Worm (Caenorhabditis elegans): ENCODE data around the gene F53A9.9.

Gene F53A9.9

ce11 chrX:8677873-8678272 lies 42.7 kb downstream of the F53A9.9 start (continued):
- no peak for TF ChIP-seq daf-19 (GFP tag; conservative IDR thresholded peaks at IDR 0.05)
- no peak for TF ChIP-seq ceh-32 (tag; optimal IDR thresholded peaks at IDR 0.05; ENCODE audit: poor library complexity)
- no peak for TF ChIP-seq nhr-6 (tag; optimal IDR thresholded peaks at IDR 0.05)

ce11 chrX:8677320-8677719 lies 43.2 kb downstream of the F53A9.9 start:
- TF ChIP-seq unc-62 (GFP tag; optimal IDR thresholded peaks at IDR 0.05 in 1 of 2) (peak in 1 of 2 experiments; percentile 96), unc-62 (tag; optimal IDR thresholded peaks at IDR 0.05) (no peak), nhr-76 (tag; optimal IDR thresholded peaks at IDR 0.05) (no peak)

- no peak for TF ChIP-seq snpc-4 (tag; optimal IDR thresholded peaks at IDR 0.05)
- TF ChIP-seq nhr-77 (tag; optimal IDR thresholded peaks at IDR 0.05): peak; percentile 83
- TF ChIP-seq ceh-32 (tag; optimal IDR thresholded peaks at IDR 0.05; ENCODE audit: poor library complexity): no peak
- TF ChIP-seq hlh-11 (tag; optimal IDR thresholded peaks at IDR 0.05): peak; percentile 81
- TF ChIP-seq nhr-111 (GFP tag; optimal IDR thresholded peaks at IDR 0.05): no peak
- TF ChIP-seq ZK337.2 (GFP tag; IDR thresholded peaks at IDR 0.05): no peak
- peak; percentile 90 for TF ChIP-seq aha-1 (tag)
- peak; percentile 25 for TF ChIP-seq nhr-25 (tag; optimal IDR thresholded peaks at IDR 0.05; ENCODE audit: borderline replicate concordance, insufficient read depth)
- no peak for TF ChIP-seq fkh-10 (GFP tag; optimal IDR thresholded peaks at IDR 0.05)
- TF ChIP-seq daf-16 (GFP tag; optimal IDR thresholded peaks at IDR 0.05): peak in 1 of 2 experiments; percentile 3
- peak; percentile 69 for TF ChIP-seq daf-16 (tag; optimal IDR thresholded peaks at IDR 0.05)
- TF ChIP-seq arid-1 (GFP tag; conservative IDR thresholded peaks at IDR 0.05): no peak
- peak; percentile 64 for TF ChIP-seq dve-1 (tag; optimal IDR thresholded peaks at IDR 0.05; ENCODE audit: insufficient read depth)
- peak; percentile 93 for TF ChIP-seq hlh-30 (tag; optimal IDR thresholded peaks at IDR 0.05; ENCODE audit: insufficient read depth)
- TF ChIP-seq fos-1 (tag; optimal IDR thresholded peaks at IDR 0.05): no peak
- no peak for TF ChIP-seq lin-39 (tag; optimal IDR thresholded peaks at IDR 0.05)
- TF ChIP-seq nhr-28 (tag; optimal IDR thresholded peaks at IDR 0.05): peak; percentile 81
- TF ChIP-seq nhr-48 (tag; optimal IDR thresholded peaks at IDR 0.05): peak; percentile 86
- TF ChIP-seq nhr-6 (tag; optimal IDR thresholded peaks at IDR 0.05): no peak
- TF ChIP-seq mxl-3 (GFP tag; optimal IDR thresholded peaks at IDR 0.05): peak; percentile 23
- TF ChIP-seq ceh-20 (GFP tag; IDR thresholded peaks at IDR 0.05): no peak
- no peak for TF ChIP-seq Y75B8A.6 (GFP tag; IDR thresholded peaks at IDR 0.05)
- TF ChIP-seq sdz-12 (GFP tag; optimal IDR thresholded peaks at IDR 0.05): no peak
- peak; percentile 63 for TF ChIP-seq pqm-1 (tag; optimal IDR thresholded peaks at IDR 0.05)
- TF ChIP-seq lir-3 (tag; optimal IDR thresholded peaks at IDR 0.05): no peak
- no peak for TF ChIP-seq lin-38 (GFP tag; IDR thresholded peaks at IDR 0.05)
- TF ChIP-seq zag-1 (tag; optimal IDR thresholded peaks at IDR 0.05): no peak
- peak; percentile 54 for TF ChIP-seq mep-1 (tag; optimal IDR thresholded peaks at IDR 0.05)
- no peak for TF ChIP-seq vab-7 (GFP tag; IDR thresholded peaks at IDR 0.05)
- no peak for TF ChIP-seq F26F4.8 (GFP tag; conservative IDR thresholded peaks at IDR 0.05)
- TF ChIP-seq egl-27 (tag; optimal IDR thresholded peaks at IDR 0.05): no peak
- TF ChIP-seq gei-8 (GFP tag; optimal IDR thresholded peaks at IDR 0.05): peak; percentile 34
- peak; percentile 95 for TF ChIP-seq dmd-6 (GFP tag; IDR thresholded peaks at IDR 0.05)
- peak; percentile 42; the same call in 1 of the 2 replicates for TF ChIP-seq php-3 (GFP tag; IDR thresholded peaks at IDR 0.05)
- 0 out of 2 replicates have a peak, but pooled peaks have one; percentile 44 for TF ChIP-seq nhr-42 (GFP tag; IDR thresholded peaks at IDR 0.05)
- no peak for TF ChIP-seq D1046.2 (GFP tag; IDR thresholded peaks at IDR 0.05)
- peak; percentile 63 to 88 for TF ChIP-seq mdl-1 (tag; optimal IDR thresholded peaks at IDR 0.05)
- peak; percentile 81 for TF ChIP-seq tra-1 (GFP tag; IDR thresholded peaks at IDR 0.05)
- no peak for TF ChIP-seq lim-7 (GFP tag; IDR thresholded peaks at IDR 0.05)
Observed at ce11 chrX:8676088-8676779, 44.3 kb downstream of the F53A9.9 start.

Data from whole organism, L4 larva.